Fruit fly (Drosophila melanogaster) whole organism, embryonic: ENCODE measurements around the gene CG9166.

ENCODE experiments used
- ATbp ChIP-seq: fragments of 200-800 bp; sonication (Bioruptor generic); optimal IDR thresholded peaks from 2 replicates; lab custom pipeline; 2017; ENCODE audit warnings: missing biosample characterization, mild to moderate bottlenecking, missing genetic modification characterization, missing genetic modification reagents
- Blimp-1 ChIP-seq: fragments of 200-800 bp; sonication (Bioruptor generic); optimal IDR thresholded peaks from 3 replicates; lab custom pipeline; 2018; ENCODE audit warnings: missing biosample characterization, missing genetic modification characterization, mild to moderate bottlenecking, moderate library complexity, missing genetic modification reagents
- CG11560 ChIP-seq: fragments of 200-800 bp; sonication (Bioruptor generic); IDR thresholded peaks from 3 replicates; pipeline ENCODE4 v1.3.6; 2022; ENCODE audit warnings: missing biosample characterization, missing genetic modification characterization
- CG12219 ChIP-seq: fragments of 200-800 bp; sonication (Bioruptor generic); optimal IDR thresholded peaks from 3 replicates; lab custom pipeline; 2018; ENCODE audit warnings: missing biosample characterization, mild to moderate bottlenecking, missing genetic modification characterization
- CG15269 ChIP-seq: fragments of 200-800 bp; sonication (Bioruptor generic); optimal IDR thresholded peaks from 2 replicates; lab custom pipeline; 2018; ENCODE audit warnings: missing biosample characterization, mild to moderate bottlenecking, missing genetic modification characterization, moderate library complexity
- CG15514 ChIP-seq: fragments of 200-800 bp; sonication (Bioruptor generic); optimal IDR thresholded peaks from 3 replicates; lab custom pipeline; 2017; ENCODE audit warnings: missing biosample characterization, missing genetic modification characterization, mild to moderate bottlenecking, moderate library complexity, missing genetic modification reagents
- CG15601 ChIP-seq: fragments of 200-800 bp; sonication (Bioruptor generic); optimal IDR thresholded peaks from 3 replicates; lab custom pipeline; 2019; ENCODE audit warnings: missing biosample characterization, mild to moderate bottlenecking, missing genetic modification characterization, moderate library complexity
- CG1603 ChIP-seq: fragments of 200-800 bp; sonication (Bioruptor generic); optimal IDR thresholded peaks from 2 replicates; lab custom pipeline; 2019; ENCODE audit warnings: missing biosample characterization, mild to moderate bottlenecking, missing genetic modification characterization, moderate library complexity
- CG2120 ChIP-seq: fragments of 200-800 bp; sonication (Bioruptor generic); optimal IDR thresholded peaks from 3 replicates; lab custom pipeline; 2016; ENCODE audit warnings: missing biosample characterization, missing genetic modification characterization
- CG2678 ChIP-seq: fragments of 200-800 bp; sonication (Bioruptor generic); optimal IDR thresholded peaks from 3 replicates; lab custom pipeline; 2019; ENCODE audit warnings: missing biosample characterization, mild to moderate bottlenecking, missing genetic modification characterization, moderate library complexity
- CG31441 ChIP-seq: fragments of 200-800 bp; sonication (Bioruptor generic); IDR thresholded peaks from 2 replicates; pipeline ENCODE4 v1.3.6; 2022; ENCODE audit warnings: missing biosample characterization, missing genetic modification characterization
- CG7745 ChIP-seq: fragments of 200-800 bp; sonication (Bioruptor generic); optimal IDR thresholded peaks from 2 replicates; lab custom pipeline; 2018; ENCODE audit warnings: missing biosample characterization, mild to moderate bottlenecking, missing genetic modification characterization, moderate library complexity
- CG8290 ChIP-seq, 3 experiments: fragments of 200-800 bp; sonication (Bioruptor generic); optimal IDR thresholded peaks; 2 replicates each; lab custom pipeline; 2016 to 2019; ENCODE audit warnings: missing biosample characterization in 3 of 3, missing genetic modification characterization in 3 of 3, mild to moderate bottlenecking in 2 of 3, moderate library complexity in 1 of 3
- CG9932 ChIP-seq: fragments of 200-800 bp; sonication (Bioruptor generic); IDR thresholded peaks from 2 replicates; pipeline ENCODE4 v1.3.6; 2022; ENCODE audit warnings: missing biosample characterization, missing genetic modification characterization
- D19A ChIP-seq: fragments of 200-800 bp; optimal IDR thresholded peaks from 3 replicates; lab custom pipeline; 2019; ENCODE audit warnings: missing biosample characterization, mild to moderate bottlenecking, missing genetic modification characterization, moderate library complexity
- D19B ChIP-seq: fragments of 200-800 bp; sonication (Bioruptor generic); optimal IDR thresholded peaks from 2 replicates; lab custom pipeline; 2017; ENCODE audit warnings: missing biosample characterization, mild to moderate bottlenecking, missing genetic modification characterization
- Dad ChIP-seq: fragments of 200-800 bp; sonication (Bioruptor generic); optimal IDR thresholded peaks from 3 replicates; lab custom pipeline; 2016; ENCODE audit warnings: missing biosample characterization, missing genetic modification characterization
- Dip3 ChIP-seq: fragments of 200-800 bp; sonication (Bioruptor generic); optimal IDR thresholded peaks from 3 replicates; lab custom pipeline; 2016; ENCODE audit warnings: missing biosample characterization, missing genetic modification characterization
- GATAe ChIP-seq: fragments of 200-800 bp; sonication (Bioruptor generic); conservative IDR thresholded peaks from 2 replicates; pipeline ENCODE4 v1.3.6; 2022; ENCODE audit warnings: missing biosample characterization, missing genetic modification characterization
- HLH3B ChIP-seq: fragments of 200-800 bp; sonication (Bioruptor generic); IDR thresholded peaks from 2 replicates; pipeline ENCODE4 v1.3.6; 2022; ENCODE audit warnings: missing biosample characterization, missing genetic modification characterization
- HLHmδ ChIP-seq: fragments of 200-800 bp; sonication (Bioruptor generic); optimal IDR thresholded peaks from 2 replicates; lab custom pipeline; 2018; ENCODE audit warnings: missing biosample characterization, mild to moderate bottlenecking, missing genetic modification characterization, moderate library complexity
- Hr51 ChIP-seq, 2 experiments: fragments of 200-800 bp; sonication (Bioruptor generic); optimal IDR thresholded peaks; 2 replicates in 1 of 2; 3 replicates in 1 of 2; lab custom pipeline; 2016 to 2018; ENCODE audit warnings: missing biosample characterization in 2 of 2, missing genetic modification characterization in 2 of 2, mild to moderate bottlenecking in 1 of 2, moderate library complexity in 1 of 2
- Kr ChIP-seq: fragments of 200-800 bp; sonication (Bioruptor generic); optimal IDR thresholded peaks from 2 replicates; lab custom pipeline; 2017; ENCODE audit warnings: missing biosample characterization, mild to moderate bottlenecking, missing genetic modification characterization
- MESR4 ChIP-seq: fragments of 200-800 bp; sonication (Bioruptor generic); optimal IDR thresholded peaks from 2 replicates; lab custom pipeline; 2018; ENCODE audit warnings: missing biosample characterization, mild to moderate bottlenecking, missing genetic modification characterization, moderate library complexity
- Med ChIP-seq: fragments of 200-800 bp; sonication (Bioruptor generic); peaks from one replicate; lab custom pipeline; 2016; ENCODE audit warnings: missing biosample characterization, missing genetic modification characterization, mild to moderate bottlenecking, inconsistent platforms, moderate library complexity
- Meics ChIP-seq: fragments of 200-800 bp; sonication (Bioruptor generic); optimal IDR thresholded peaks from 2 replicates; lab custom pipeline; 2017; ENCODE audit warnings: missing biosample characterization, mild to moderate bottlenecking, missing genetic modification characterization
- Neu2 ChIP-seq: fragments of 200-800 bp; sonication (Bioruptor generic); optimal IDR thresholded peaks from 3 replicates; lab custom pipeline; 2016; ENCODE audit warnings: missing biosample characterization, missing genetic modification characterization, borderline replicate concordance
- Oli ChIP-seq: fragments of 200-800 bp; sonication (Bioruptor generic); optimal IDR thresholded peaks from 2 replicates; lab custom pipeline; 2018; ENCODE audit warnings: missing biosample characterization, mild to moderate bottlenecking, missing genetic modification characterization, moderate library complexity
- Pdp1 ChIP-seq, 2 experiments: fragments of 200-800 bp; sonication (Bioruptor generic); optimal IDR thresholded peaks; 3 replicates each; lab custom pipeline; 2016; ENCODE audit warnings: missing biosample characterization in 2 of 2, missing genetic modification characterization in 2 of 2, mild to moderate bottlenecking in 1 of 2, moderate library complexity in 1 of 2
- Sox102F ChIP-seq: fragments of 200-800 bp; sonication (Bioruptor generic); optimal IDR thresholded peaks from 2 replicates; lab custom pipeline; 2018; ENCODE audit warnings: missing biosample characterization, mild to moderate bottlenecking, missing genetic modification characterization, moderate library complexity
- Xbp1 ChIP-seq: fragments of 200-800 bp; sonication (Bioruptor generic); optimal IDR thresholded peaks from 3 replicates; lab custom pipeline; 2016; ENCODE audit warnings: missing biosample characterization, mild to moderate bottlenecking, missing genetic modification characterization
- ac ChIP-seq: fragments of 200-800 bp; sonication (Bioruptor generic); optimal IDR thresholded peaks from 3 replicates; lab custom pipeline; 2017; ENCODE audit warnings: missing biosample characterization, mild to moderate bottlenecking, missing genetic modification characterization
- chif ChIP-seq, 2 experiments: fragments of 200-800 bp; sonication (Bioruptor generic); optimal IDR thresholded peaks; 3 replicates each; lab custom pipeline; 2016; ENCODE audit warnings: missing biosample characterization in 2 of 2, missing genetic modification characterization in 2 of 2
- croc ChIP-seq: fragments of 200-800 bp; sonication (Bioruptor generic); conservative IDR thresholded peaks from 3 replicates; pipeline ENCODE4 v1.3.6; 2022; ENCODE audit warnings: missing biosample characterization, missing genetic modification characterization
- fd96Cb ChIP-seq: fragments of 200-800 bp; sonication (Bioruptor generic); optimal IDR thresholded peaks from 2 replicates; lab custom pipeline; 2018; ENCODE audit warnings: missing biosample characterization, mild to moderate bottlenecking, missing genetic modification characterization, moderate library complexity
- gem ChIP-seq: fragments of 200-800 bp; sonication (Bioruptor generic); optimal IDR thresholded peaks from 2 replicates; lab custom pipeline; 2019; ENCODE audit warnings: missing biosample characterization, mild to moderate bottlenecking, missing genetic modification characterization, moderate library complexity
- gt ChIP-seq: fragments of 200-800 bp; sonication (Bioruptor generic); IDR thresholded peaks from 2 replicates; pipeline ENCODE4 v1.3.6; 2022; ENCODE audit warnings: missing biosample characterization, missing genetic modification characterization
- lab ChIP-seq: fragments of 200-800 bp; sonication (Bioruptor generic); optimal IDR thresholded peaks from 3 replicates; lab custom pipeline; 2017; ENCODE audit warnings: missing biosample characterization, missing genetic modification characterization, mild to moderate bottlenecking, moderate library complexity, missing genetic modification reagents
- mam ChIP-seq: fragments of 200-800 bp; sonication (Bioruptor generic); optimal IDR thresholded peaks from 3 replicates; lab custom pipeline; 2016; ENCODE audit warnings: missing biosample characterization, missing genetic modification characterization
- repo ChIP-seq: fragments of 200-800 bp; sonication (Bioruptor generic); optimal IDR thresholded peaks from 2 replicates; lab custom pipeline; 2016; ENCODE audit warnings: missing biosample characterization, missing genetic modification characterization
- row ChIP-seq: fragments of 200-800 bp; sonication (Bioruptor generic); IDR thresholded peaks from 3 replicates; pipeline ENCODE4 v1.3.6; 2022; ENCODE audit warnings: missing biosample characterization, missing genetic modification characterization
- run ChIP-seq: fragments of 200-800 bp; sonication (Bioruptor generic); optimal IDR thresholded peaks from 3 replicates; lab custom pipeline; 2018; ENCODE audit warnings: missing biosample characterization, mild to moderate bottlenecking, missing genetic modification characterization
- salm ChIP-seq: fragments of 200-800 bp; sonication (Bioruptor generic); optimal IDR thresholded peaks from 2 replicates; lab custom pipeline; 2018; ENCODE audit warnings: missing biosample characterization, mild to moderate bottlenecking, missing genetic modification characterization
- sisA ChIP-seq: fragments of 200-800 bp; sonication (Bioruptor generic); IDR thresholded peaks from 2 replicates; pipeline ENCODE4 v1.3.6; 2022; ENCODE audit warnings: missing biosample characterization, missing genetic modification characterization
- sug ChIP-seq: fragments of 200-800 bp; optimal IDR thresholded peaks from 2 replicates; lab custom pipeline; 2019; ENCODE audit warnings: missing biosample characterization, mild to moderate bottlenecking, missing genetic modification characterization, moderate library complexity
- unpg ChIP-seq: fragments of 200-800 bp; sonication (Bioruptor generic); optimal IDR thresholded peaks from 3 replicates; lab custom pipeline; 2018; ENCODE audit warnings: missing biosample characterization, mild to moderate bottlenecking, missing genetic modification characterization, moderate library complexity
- wdn ChIP-seq: fragments of 200-800 bp; sonication (Bioruptor generic); IDR thresholded peaks from 2 replicates; pipeline ENCODE4 v1.3.6; 2022; ENCODE audit warnings: missing biosample characterization, missing genetic modification characterization

Gene CG9166

DNA sequence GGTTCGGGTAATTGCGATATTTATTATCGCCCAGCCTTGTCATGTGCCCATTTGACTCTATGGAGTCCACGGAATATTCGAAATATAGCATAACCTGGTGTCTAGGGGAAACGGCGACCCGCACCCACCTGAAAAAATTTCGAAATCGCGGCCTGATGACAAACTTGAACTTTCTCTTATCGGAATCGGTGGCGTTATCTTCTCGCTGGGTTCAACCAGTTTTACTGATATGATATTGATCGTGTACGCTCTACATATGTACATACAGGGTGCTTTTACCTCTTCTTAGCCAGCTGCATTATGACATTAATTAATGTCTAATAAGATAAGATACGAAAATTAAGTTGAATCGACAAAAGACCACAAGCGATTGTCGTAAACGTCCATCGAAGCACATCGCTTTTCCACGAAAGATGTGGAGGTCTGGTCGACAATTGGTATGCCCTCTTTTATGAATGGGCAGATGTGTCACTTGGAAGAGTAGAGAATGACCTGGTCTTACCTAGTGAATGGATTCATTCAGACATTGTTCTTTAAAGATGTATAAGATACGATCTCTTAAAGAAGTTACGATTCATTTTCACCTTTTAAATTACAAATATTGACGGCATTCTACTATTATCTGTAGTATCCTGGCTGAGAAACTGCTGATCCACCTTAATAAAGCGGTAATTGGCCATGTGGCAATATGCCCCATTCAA lies 30.5 kb upstream of the CG9166 start (continued):
- TF ChIP-seq gem (tag; lab: Kevin White, UChicago), result peak; percentile 40
- TF ChIP-seq Oli (tag; lab: Kevin White, UChicago), result peak; percentile 28
- TF ChIP-seq GATAe (GFP tag; lab: Robert Waterston, UW), result peak; percentile 48; the same call in 1 of the 2 replicates
- TF ChIP-seq fd96Cb (tag; lab: Kevin White, UChicago), result peak; percentile 17
- 0 out of 2 replicates have a peak, but pooled peaks have one; percentile 20 for TF ChIP-seq CG31441 (GFP tag; lab: Robert Waterston, UW)
- peak; percentile 57 for TF ChIP-seq lab (GFP tag; lab: Kevin White, UChicago)
- TF ChIP-seq D19B (GFP tag; lab: Kevin White, UChicago), result no peak
- TF ChIP-seq wdn (GFP tag; lab: Robert Waterston, UW), result no peak
- TF ChIP-seq Pdp1 (GFP tag; optimal IDR thresholded peaks at IDR 0.05; lab: Kevin White, UChicago), result peak in 1 of 2 experiments; percentile 21
- TF ChIP-seq ATbp (GFP tag; lab: Kevin White, UChicago), result no peak
- TF ChIP-seq salm (tag; lab: Kevin White, UChicago), result peak; percentile 36
- TF ChIP-seq Sox102F (GFP tag; lab: Kevin White, UChicago), result peak; percentile 31
- TF ChIP-seq sisA (GFP tag; lab: Robert Waterston, UW), result no peak
- TF ChIP-seq HLH3B (GFP tag; lab: Robert Waterston, UW), result 0 out of 2 replicates have a peak, but pooled peaks have one; percentile 26
- peak in 1 of 2 experiments; percentile 26 for TF ChIP-seq Hr51 (GFP tag; optimal IDR thresholded peaks at IDR 0.05; lab: Kevin White, UChicago)
- no peak for TF ChIP-seq ac
- TF ChIP-seq CG7745 (tag; lab: Kevin White, UChicago), result peak; percentile 99
- no peak for TF ChIP-seq CG11560 (tag; lab: Robert Waterston, UW)
- TF ChIP-seq Blimp-1 (GFP tag; lab: Kevin White, UChicago), result no peak
- TF ChIP-seq CG2678 (tag; lab: Kevin White, UChicago), result peak; percentile 49
- TF ChIP-seq D19A, result peak; percentile 42
- peak; percentile 39 for TF ChIP-seq CG15601 (tag; lab: Kevin White, UChicago)
- TF ChIP-seq Dad, result no peak
- no peak for TF ChIP-seq chif (GFP tag; optimal IDR thresholded peaks at IDR 0.05; lab: Kevin White, UChicago)
- TF ChIP-seq MESR4 (GFP tag; lab: Kevin White, UChicago), result no peak
- peak; percentile 28 for TF ChIP-seq Dip3 (GFP tag; lab: Kevin White, UChicago)
- no peak for TF ChIP-seq CG12219 (GFP tag; lab: Kevin White, UChicago)
- no peak for TF ChIP-seq repo
- peak; percentile 15 for TF ChIP-seq Xbp1 (GFP tag; lab: Kevin White, UChicago)
- TF ChIP-seq croc (GFP tag; lab: Robert Waterston, UW), result no peak
- no peak for TF ChIP-seq HLHmδ (GFP tag; lab: Kevin White, UChicago)
- peak; percentile 32 for TF ChIP-seq CG1603 (tag; lab: Kevin White, UChicago)
- peak; percentile 22 for TF ChIP-seq mam (GFP tag; lab: Kevin White, UChicago)
- no peak for TF ChIP-seq CG8290 (GFP tag; optimal IDR thresholded peaks at IDR 0.05; lab: Kevin White, UChicago)
- TF ChIP-seq CG8290 (tag; optimal IDR thresholded peaks at IDR 0.05; lab: Kevin White, UChicago), result peak in 1 of 2 experiments; percentile 5
- TF ChIP-seq Neu2 (GFP tag; lab: Kevin White, UChicago), result no peak
- peak; percentile 4 for TF ChIP-seq CG15514 (GFP tag; lab: Kevin White, UChicago)
- TF ChIP-seq unpg, result peak; percentile 8
- TF ChIP-seq CG15269 (tag; lab: Kevin White, UChicago), result no peak
- peak; percentile 9 for TF ChIP-seq sug (tag; lab: Kevin White, UChicago)
- no peak for TF ChIP-seq Kr
- peak; percentile 10; the same call in 1 of the 2 replicates for TF ChIP-seq gt (GFP tag; lab: Robert Waterston, UW)
- peak; percentile 45 for TF ChIP-seq CG2120 (GFP tag; lab: Kevin White, UChicago)
- 0 out of 2 replicates have a peak, but pooled peaks have one; percentile 31 for TF ChIP-seq CG9932 (GFP tag; lab: Robert Waterston, UW)
- TF ChIP-seq Meics (GFP tag; lab: Kevin White, UChicago), result peak; percentile 34
- TF ChIP-seq Med, result peak; percentile 33
- TF ChIP-seq run (tag; lab: Kevin White, UChicago), result no peak
- peak; percentile 48 for TF ChIP-seq row (GFP tag; lab: Robert Waterston, UW)
